Fruit fly (Drosophila melanogaster): ENCODE results near the gene UQCR-Q.

dm6 chr3L:17438872-17439495, 35.6 kb upstream of the UQCR-Q start, which contains the start of gene CG18265:
- no peak for TF ChIP-seq tj (GFP tag; optimal IDR thresholded peaks at IDR 0.05)
- TF ChIP-seq CG11617 (GFP tag; optimal IDR thresholded peaks at IDR 0.05) = no peak
- no peak for TF ChIP-seq CG14711 (tag; optimal IDR thresholded peaks at IDR 0.05)
- TF ChIP-seq pad (GFP tag; optimal IDR thresholded peaks at IDR 0.05) = no peak
- no peak for TF ChIP-seq kay (GFP tag; ENCODE audit: borderline replicate concordance)
- TF ChIP-seq CG7101 (tag; optimal IDR thresholded peaks at IDR 0.05) = no peak
